Fruit fly (Drosophila melanogaster) whole organism: ENCODE data around the gene CG7551.

Experiments used
- CG8478 ChIP-seq: fragments of >200 bp; optimal IDR thresholded peaks from 2 replicates; lab custom pipeline; 2018; ENCODE audit warnings: inconsistent platforms
- Dll ChIP-seq: fragments of >200 bp; optimal IDR thresholded peaks from 2 replicates; lab custom pipeline; 2017
- EcR ChIP-seq, 2 experiments: fragments of >200 bp; optimal IDR thresholded peaks; 2 replicates each; lab custom pipeline; 2017; ENCODE audit warnings: missing biosample characterization in 2 of 2, missing genetic modification characterization in 2 of 2, missing genetic modification reagents in 2 of 2
- pan ChIP-seq: fragments of >200 bp; optimal IDR thresholded peaks from 2 replicates; lab custom pipeline; 2017
- psq ChIP-seq: fragments of >200 bp; optimal IDR thresholded peaks from 2 replicates; lab custom pipeline; 2017
- usp ChIP-seq: fragments of >200 bp; optimal IDR thresholded peaks from 2 replicates; lab custom pipeline; 2017; ENCODE audit warnings: missing biosample characterization, missing genetic modification characterization, mixed read lengths

CG7551 gene

DNA sequence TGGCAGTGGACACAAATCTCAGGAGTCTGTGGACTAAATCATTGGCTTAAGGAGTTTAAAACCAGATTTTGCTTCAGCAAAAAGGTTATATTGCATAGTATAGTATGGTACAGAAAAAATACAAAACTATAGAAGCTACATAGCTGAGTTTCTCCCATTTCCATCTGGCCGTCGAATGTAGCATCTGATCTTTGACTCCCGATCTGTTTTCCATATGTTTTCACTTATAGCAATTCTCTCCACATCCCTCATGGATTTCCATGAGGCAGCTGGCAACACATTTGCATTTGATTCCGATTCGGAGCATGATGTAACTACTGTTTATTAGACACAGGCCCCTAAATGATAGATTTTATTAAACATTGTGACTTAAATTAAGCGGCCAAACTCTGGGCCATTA lies 17.5 kb upstream of the CG7551 start:
- TF ChIP-seq CG8478 (lab: Kevin White, UChicago) (no peak), pan (lab: Kevin White, UChicago) (no peak), psq (lab: Kevin White, UChicago) (no peak), Dll (lab: Kevin White, UChicago) (no peak), EcR (GFP tag; optimal IDR thresholded peaks at IDR 0.05; lab: Kevin White, UChicago) (no peak), usp (GFP tag; lab: Kevin White, UChicago) (no peak)

- no peak for TF ChIP-seq pan (lab: Kevin White, UChicago)
- no peak for TF ChIP-seq CG8478 (lab: Kevin White, UChicago)
- TF ChIP-seq usp (GFP tag; lab: Kevin White, UChicago): no peak
- no peak for TF ChIP-seq Dll (lab: Kevin White, UChicago)
- no peak for TF ChIP-seq psq (lab: Kevin White, UChicago)
- TF ChIP-seq EcR (GFP tag; optimal IDR thresholded peaks at IDR 0.05; lab: Kevin White, UChicago): no peak
Measured at dm6 chr3L:11441889-11442782, 16.2 kb upstream of the CG7551 start.

DNA sequence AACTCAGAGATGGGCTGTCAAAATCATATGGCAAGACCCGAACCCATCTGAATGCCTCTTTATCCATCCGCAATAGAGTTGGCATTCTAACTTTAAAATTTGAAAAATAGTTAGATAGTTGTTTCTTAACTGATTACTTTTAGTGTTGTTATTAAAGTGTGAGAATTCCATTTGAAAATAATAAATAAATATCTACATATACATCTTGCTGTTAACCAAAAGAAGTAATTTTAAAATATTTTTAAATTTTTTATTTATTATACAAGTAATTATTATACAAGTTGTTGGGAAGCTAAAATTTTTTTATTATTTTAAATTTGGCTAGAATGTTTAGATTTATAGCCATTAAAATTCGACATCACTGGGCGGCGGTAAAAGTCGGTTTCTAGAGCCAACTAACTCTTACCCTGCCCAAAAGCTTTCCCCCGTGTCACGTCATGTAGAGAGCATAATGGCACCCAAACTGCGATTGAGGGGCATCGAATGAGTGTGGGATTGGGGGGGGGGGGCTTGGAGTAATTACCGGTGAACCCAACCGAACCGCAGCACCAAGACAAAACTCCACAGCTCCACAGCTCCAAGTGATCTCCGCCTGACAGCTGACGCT lies 14.7 kb upstream of the CG7551 start:
- no peak for TF ChIP-seq Dll (lab: Kevin White, UChicago)
- TF ChIP-seq usp (GFP tag; lab: Kevin White, UChicago): no peak
- no peak for TF ChIP-seq psq (lab: Kevin White, UChicago)
- TF ChIP-seq EcR (GFP tag; optimal IDR thresholded peaks at IDR 0.05; lab: Kevin White, UChicago): no peak
- no peak for TF ChIP-seq pan (lab: Kevin White, UChicago)

DNA sequence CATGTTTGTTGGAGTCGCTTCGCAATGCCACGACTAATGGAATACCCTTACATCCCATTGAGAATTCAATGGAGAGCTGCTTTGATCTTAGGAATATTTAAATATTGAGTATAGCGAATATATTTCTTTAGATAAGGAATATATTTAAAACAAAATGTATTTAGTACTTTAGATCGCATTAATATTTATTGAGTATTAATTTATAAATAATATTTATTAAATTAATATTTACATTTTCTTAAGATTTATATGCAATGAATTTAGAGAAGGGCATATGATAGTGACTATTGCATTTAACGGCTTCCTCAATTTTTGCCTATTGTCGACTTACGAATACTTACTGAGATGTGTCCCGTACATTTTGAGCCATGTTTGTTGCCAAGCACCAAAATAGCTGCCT lies 14.1 kb upstream of the CG7551 start:
- TF ChIP-seq CG8478 (lab: Kevin White, UChicago) (no peak), Dll (lab: Kevin White, UChicago) (no peak), psq (lab: Kevin White, UChicago) (no peak), usp (GFP tag; lab: Kevin White, UChicago) (no peak), pan (lab: Kevin White, UChicago) (no peak), EcR (GFP tag; optimal IDR thresholded peaks at IDR 0.05; lab: Kevin White, UChicago) (no peak)

dm6 chr3L:11444861-11445260 lies 13.4 kb upstream of the CG7551 start, which contains the start of gene CG7557:
Gene CG7557 (plus strand): TSS chr3L:11445161.
- no peak for TF ChIP-seq psq (lab: Kevin White, UChicago)
- no peak for TF ChIP-seq EcR (GFP tag; optimal IDR thresholded peaks at IDR 0.05; lab: Kevin White, UChicago)
- TF ChIP-seq Dll (lab: Kevin White, UChicago): no peak
- TF ChIP-seq CG8478 (lab: Kevin White, UChicago): no peak
- no peak for TF ChIP-seq usp (GFP tag; lab: Kevin White, UChicago)
- TF ChIP-seq pan (lab: Kevin White, UChicago): no peak

dm6 chr3L:11447022-11447728 lies 11.1 kb upstream of the CG7551 start:
- TF ChIP-seq pan (lab: Kevin White, UChicago) (no peak), EcR (GFP tag; optimal IDR thresholded peaks at IDR 0.05; lab: Kevin White, UChicago) (peak in 1 of 2 experiments; percentile 90)

DNA sequence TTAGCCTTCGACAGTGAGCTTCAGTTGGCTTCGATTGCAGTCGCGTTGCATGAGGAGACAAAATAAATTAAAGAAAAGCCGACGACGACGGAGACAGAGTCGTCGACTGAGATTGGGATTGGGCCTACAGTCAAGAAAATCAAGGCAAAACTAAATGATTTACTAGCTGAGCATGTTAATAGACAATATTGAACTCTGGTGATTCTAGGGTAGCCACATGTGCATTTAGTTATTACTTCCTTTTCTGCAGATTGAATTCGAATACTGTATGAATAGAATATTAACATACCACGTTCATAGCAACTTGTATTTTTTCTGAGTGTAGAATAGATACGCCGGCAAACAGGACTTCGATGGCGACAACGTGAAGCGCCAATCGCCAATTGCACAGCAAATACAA lies 9.9 kb upstream of the CG7551 start:
- TF ChIP-seq Dll (lab: Kevin White, UChicago): no peak
- TF ChIP-seq usp (GFP tag; lab: Kevin White, UChicago): no peak
- no peak for TF ChIP-seq EcR (GFP tag; optimal IDR thresholded peaks at IDR 0.05; lab: Kevin White, UChicago)
- no peak for TF ChIP-seq pan (lab: Kevin White, UChicago)
- no peak for TF ChIP-seq CG8478 (lab: Kevin White, UChicago)
- no peak for TF ChIP-seq psq (lab: Kevin White, UChicago)

- TF ChIP-seq EcR (GFP tag; optimal IDR thresholded peaks at IDR 0.05; lab: Kevin White, UChicago): no peak
- TF ChIP-seq psq (lab: Kevin White, UChicago): no peak
- TF ChIP-seq CG8478 (lab: Kevin White, UChicago): no peak
- TF ChIP-seq usp (GFP tag; lab: Kevin White, UChicago): no peak
- TF ChIP-seq pan (lab: Kevin White, UChicago): no peak
- TF ChIP-seq Dll (lab: Kevin White, UChicago): no peak
Measured at dm6 chr3L:11448935-11449334, 9.4 kb upstream of the CG7551 start.

DNA sequence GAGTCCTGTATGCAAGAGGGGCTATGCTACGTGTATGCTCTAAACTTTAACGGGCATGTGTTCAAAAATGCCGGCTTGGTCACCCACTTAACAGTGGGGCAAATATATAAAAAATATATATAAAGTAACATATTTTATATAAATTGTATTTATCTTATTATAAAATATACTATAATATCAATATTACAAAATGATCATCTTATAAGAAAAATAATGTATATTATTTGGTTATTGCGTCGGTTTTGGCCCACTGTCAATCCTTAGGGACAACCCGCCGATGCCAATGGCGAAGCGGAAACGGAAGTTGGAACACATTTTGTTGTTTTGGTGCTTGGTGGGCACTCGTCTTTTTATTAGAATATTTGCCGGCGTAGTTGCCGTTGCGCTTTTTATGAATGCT lies 7.8 kb upstream of the CG7551 start:
- TF ChIP-seq pan (lab: Kevin White, UChicago) (no peak), usp (GFP tag; lab: Kevin White, UChicago) (no peak), CG8478 (lab: Kevin White, UChicago) (no peak), Dll (lab: Kevin White, UChicago) (no peak), EcR (GFP tag; optimal IDR thresholded peaks at IDR 0.05; lab: Kevin White, UChicago) (no peak), psq (lab: Kevin White, UChicago) (no peak)

DNA sequence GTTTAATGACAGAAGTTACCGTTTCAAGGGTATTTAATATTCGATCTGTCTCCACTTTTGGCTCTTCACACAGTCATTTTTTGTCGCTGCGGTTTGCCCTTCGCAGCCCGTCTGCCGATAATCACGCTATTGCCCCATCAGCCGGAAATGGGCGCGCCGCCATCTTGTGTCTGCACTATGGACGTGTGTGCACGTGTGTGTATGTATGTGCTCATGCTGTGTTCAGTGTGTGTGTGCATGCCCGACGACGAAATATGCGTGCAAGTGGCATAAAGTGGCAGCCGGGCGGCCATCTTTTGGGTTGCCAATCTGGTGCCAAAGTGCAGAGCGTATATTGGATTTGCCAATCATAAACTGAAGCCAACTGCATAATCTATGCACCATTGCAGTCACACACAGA lies 3.8 kb upstream of the CG7551 start:
- no peak for TF ChIP-seq psq (lab: Kevin White, UChicago)
- TF ChIP-seq CG8478 (lab: Kevin White, UChicago): no peak
- TF ChIP-seq usp (GFP tag; lab: Kevin White, UChicago): no peak
- no peak for TF ChIP-seq Dll (lab: Kevin White, UChicago)
- TF ChIP-seq pan (lab: Kevin White, UChicago): no peak
- TF ChIP-seq EcR (GFP tag; optimal IDR thresholded peaks at IDR 0.05; lab: Kevin White, UChicago): no peak
